Worm (Caenorhabditis elegans) whole organism, L3 larva: ENCODE results near the gene F13A2.2.

Source experiments
- elt-1 ChIP-seq: fragments of 150-350 bp; optimal IDR thresholded peaks from 2 replicates; lab custom pipeline; 2014; ENCODE audit warnings: missing biosample characterization, missing genetic modification characterization
- elt-2 ChIP-seq: sonication (generic microtip); optimal IDR thresholded peaks from 2 replicates; lab custom pipeline; 2016; ENCODE audit warnings: missing genetic modification reagents, mild to moderate bottlenecking, missing genetic modification characterization, missing compliant biosample characterization
- nhr-12 ChIP-seq: fragments of 150-350 bp; optimal IDR thresholded peaks from 2 replicates; lab custom pipeline; 2014; ENCODE audit warnings: missing biosample characterization, missing genetic modification characterization
- nhr-76 ChIP-seq: fragments of 150-350 bp; sonication (generic microtip); optimal IDR thresholded peaks from 5 replicates; lab custom pipeline; 2014; ENCODE audit warnings: missing biosample characterization, missing genetic modification characterization
- sea-2 ChIP-seq: fragments of 150-350 bp; sonication (generic microtip); optimal IDR thresholded peaks from 4 replicates; lab custom pipeline; 2014; ENCODE audit warnings: missing biosample characterization, missing genetic modification reagents, missing genetic modification characterization

DNA sequence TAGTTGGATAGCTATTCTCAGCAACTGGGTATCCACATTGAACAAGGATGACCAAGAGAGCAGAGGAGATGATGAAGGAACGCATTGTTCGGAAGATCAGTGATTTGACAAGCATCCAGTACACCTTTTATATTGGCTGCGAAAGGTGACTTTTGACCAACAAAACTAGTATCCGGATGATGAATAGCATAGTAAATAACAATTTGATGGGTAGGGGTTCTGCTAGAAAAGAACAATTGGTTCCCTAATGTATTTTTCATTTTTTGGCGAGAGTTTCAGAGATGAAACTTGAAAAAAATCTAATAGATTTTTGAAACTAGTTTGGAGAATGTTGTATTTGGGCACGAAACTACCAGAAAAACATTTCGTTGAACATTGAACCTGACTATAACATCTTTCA lies 43.8 kb upstream of the F13A2.2 start, which contains the start of gene Y47D7A.11:
- TF ChIP-seq nhr-76 (tag; lab: Kevin White, UChicago) (no peak), sea-2 (GFP tag; lab: Kevin White, UChicago) (no peak), nhr-12 (tag; lab: Kevin White, UChicago) (no peak), elt-1 (tag; lab: Kevin White, UChicago) (no peak), elt-2 (tag; lab: Kevin White, UChicago) (no peak)
